Worm (Caenorhabditis elegans): ENCODE data around the gene srv-3.

Gene srv-3

ce11 chrV:19747144-19747543 lies 38.4 kb upstream of the srv-3 start:
- no peak for TF ChIP-seq bed-3 (GFP tag; optimal IDR thresholded peaks at IDR 0.05)
- no peak for TF ChIP-seq unc-62 (GFP tag; optimal IDR thresholded peaks at IDR 0.05)
- no peak for TF ChIP-seq mab-5 (tag; optimal IDR thresholded peaks at IDR 0.05)
- TF ChIP-seq ham-2 (GFP tag; optimal IDR thresholded peaks at IDR 0.05), result no peak
- no peak for TF ChIP-seq zip-8 (tag; optimal IDR thresholded peaks at IDR 0.05)

ce11 chrV:19745852-19746251 lies 37.1 kb upstream of the srv-3 start, which contains the start of gene W04E12.5:
Gene W04E12.5, plus strand, starts transcription at chrV:19746152.
- TF ChIP-seq pha-4 (tag; optimal IDR thresholded peaks at IDR 0.05) (no peak), unc-62 (GFP tag; optimal IDR thresholded peaks at IDR 0.05) (no peak), M03D4.4 (tag; optimal IDR thresholded peaks at IDR 0.05) (no peak), nhr-12 (tag; optimal IDR thresholded peaks at IDR 0.05) (no peak), ham-2 (GFP tag; optimal IDR thresholded peaks at IDR 0.05) (no peak), sem-2 (GFP tag; optimal IDR thresholded peaks at IDR 0.05) (no peak), ceh-83 (GFP tag; optimal IDR thresholded peaks at IDR 0.05) (no peak), blmp-1 (tag; optimal IDR thresholded peaks at IDR 0.05) (no peak), flh-1 (GFP tag; optimal IDR thresholded peaks at IDR 0.05) (no peak), tbx-8 (GFP tag; optimal IDR thresholded peaks at IDR 0.05) (no peak), mls-2 (tag; optimal IDR thresholded peaks at IDR 0.05) (no peak), elt-3 (tag; optimal IDR thresholded peaks at IDR 0.05) (no peak), zip-8 (tag; optimal IDR thresholded peaks at IDR 0.05) (no peak), lin-13 (tag; optimal IDR thresholded peaks at IDR 0.05) (no peak), nhr-237 (tag; optimal IDR thresholded peaks at IDR 0.05) (no peak), bed-3 (GFP tag; optimal IDR thresholded peaks at IDR 0.05) (no peak), unc-39 (tag; optimal IDR thresholded peaks at IDR 0.05) (no peak), ztf-11 (tag; optimal IDR thresholded peaks at IDR 0.05) (no peak), snpc-4 (tag; optimal IDR thresholded peaks at IDR 0.05) (no peak)

DNA sequence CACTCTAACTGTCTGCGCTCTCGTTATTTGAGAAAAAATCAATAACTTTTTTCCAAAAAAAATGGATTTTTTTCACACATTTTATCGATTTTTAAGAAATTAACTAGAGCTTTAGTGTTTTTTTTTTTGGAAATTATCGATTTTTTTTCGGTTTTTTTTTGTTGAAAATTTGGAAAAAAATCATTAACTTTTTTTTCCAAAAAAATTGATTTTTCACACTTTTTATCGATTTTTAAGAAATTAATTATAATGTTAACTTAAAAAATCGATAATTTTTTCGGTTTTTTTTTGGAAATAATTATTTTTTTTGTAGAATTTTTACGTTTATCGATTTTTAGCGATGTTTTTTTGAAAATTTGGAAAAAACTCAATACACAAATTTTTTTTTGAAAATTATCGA lies 35.5 kb upstream of the srv-3 start:
- TF ChIP-seq mab-5 (tag; optimal IDR thresholded peaks at IDR 0.05), result no peak
- TF ChIP-seq lin-13 (tag; optimal IDR thresholded peaks at IDR 0.05), result no peak
- TF ChIP-seq drap-1 (GFP tag; optimal IDR thresholded peaks at IDR 0.05), result no peak
- TF ChIP-seq nhr-2 (tag; optimal IDR thresholded peaks at IDR 0.05), result no peak
- TF ChIP-seq zip-8 (tag; optimal IDR thresholded peaks at IDR 0.05), result no peak
- TF ChIP-seq lin-32 (GFP tag; optimal IDR thresholded peaks at IDR 0.05), result no peak
- no peak for TF ChIP-seq hlh-1 (tag; optimal IDR thresholded peaks at IDR 0.05)
- no peak for TF ChIP-seq pha-4 (tag; optimal IDR thresholded peaks at IDR 0.05)
- TF ChIP-seq flh-1 (GFP tag; optimal IDR thresholded peaks at IDR 0.05), result no peak
- TF ChIP-seq elt-1 (tag; optimal IDR thresholded peaks at IDR 0.05; ENCODE audit: borderline replicate concordance, insufficient read depth), result no peak
- TF ChIP-seq elt-3 (tag; optimal IDR thresholded peaks at IDR 0.05), result no peak

- TF ChIP-seq flh-1 (GFP tag; optimal IDR thresholded peaks at IDR 0.05) (no peak), cnd-1 (tag; optimal IDR thresholded peaks at IDR 0.05) (no peak), nhr-237 (tag; optimal IDR thresholded peaks at IDR 0.05) (no peak), sptf-1 (tag; optimal IDR thresholded peaks at IDR 0.05) (no peak), nhr-76 (tag; optimal IDR thresholded peaks at IDR 0.05) (no peak), lin-32 (GFP tag; optimal IDR thresholded peaks at IDR 0.05) (no peak), lsy-2 (tag; optimal IDR thresholded peaks at IDR 0.05) (no peak)
Observed at ce11 chrV:19743794-19744193, 35.0 kb upstream of the srv-3 start.

DNA sequence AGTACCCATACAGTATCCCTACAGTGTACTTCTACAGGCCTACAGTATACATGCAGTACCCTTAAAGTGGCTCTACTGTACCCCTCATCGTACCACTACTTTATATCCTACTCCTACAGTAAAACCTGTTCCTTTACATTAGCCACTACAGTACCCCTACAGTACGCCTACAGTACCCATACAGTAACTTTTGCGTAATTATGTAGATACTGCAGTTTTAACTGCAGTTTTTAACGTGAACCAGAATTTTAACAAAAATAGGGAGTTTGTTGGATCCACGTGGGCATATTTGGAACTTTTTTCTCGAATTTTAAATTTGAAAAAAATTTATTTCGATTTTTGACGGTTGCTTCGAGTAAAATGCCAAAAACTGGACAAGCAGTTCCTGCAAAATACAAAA lies 34.6 kb upstream of the srv-3 start, which contains the start of gene W04E12.4:
Gene W04E12.4 (plus strand): TSS at position 301 of the 400 bp plus-strand sequence.
- no peak for TF ChIP-seq ham-2 (GFP tag; optimal IDR thresholded peaks at IDR 0.05)
- TF ChIP-seq nhr-28 (tag; optimal IDR thresholded peaks at IDR 0.05), result no peak
- no peak for TF ChIP-seq unc-120 (tag; optimal IDR thresholded peaks at IDR 0.05; ENCODE audit: poor library complexity, severe bottlenecking)
- no peak for TF ChIP-seq nhr-237 (tag; optimal IDR thresholded peaks at IDR 0.05)
- TF ChIP-seq sem-2 (GFP tag; optimal IDR thresholded peaks at IDR 0.05), result no peak
- no peak for TF ChIP-seq blmp-1 (tag; optimal IDR thresholded peaks at IDR 0.05)
- no peak for TF ChIP-seq hlh-1 (tag; optimal IDR thresholded peaks at IDR 0.05)
- TF ChIP-seq lin-32 (GFP tag; optimal IDR thresholded peaks at IDR 0.05), result no peak
- no peak for TF ChIP-seq lin-13 (tag; optimal IDR thresholded peaks at IDR 0.05)
- TF ChIP-seq ceh-43 (GFP tag; optimal IDR thresholded peaks at IDR 0.05), result no peak
- no peak for TF ChIP-seq ces-1 (GFP tag; optimal IDR thresholded peaks at IDR 0.05)
- TF ChIP-seq lsy-2 (tag; optimal IDR thresholded peaks at IDR 0.05), result no peak
- TF ChIP-seq unc-39 (tag; optimal IDR thresholded peaks at IDR 0.05), result no peak
- TF ChIP-seq M03D4.4 (tag; optimal IDR thresholded peaks at IDR 0.05), result no peak
- no peak for TF ChIP-seq cnd-1 (tag; optimal IDR thresholded peaks at IDR 0.05)
- no peak for TF ChIP-seq ceh-39 (tag; optimal IDR thresholded peaks at IDR 0.05)
- no peak for TF ChIP-seq ztf-11 (tag; optimal IDR thresholded peaks at IDR 0.05)

Measured in whole organism, mixed stage, embryonic.